Fruit fly (Drosophila melanogaster): ENCODE results near the gene CG31229.

The CG31229 gene

dm6 chr3R:18667659-18668248 is at the start of gene CG31229 (continued):
- TF ChIP-seq caup (GFP tag; optimal IDR thresholded peaks at IDR 0.05; ENCODE audit: severe bottlenecking) (no peak), CG1603 (tag; optimal IDR thresholded peaks at IDR 0.05) (peak; percentile 23), Ada2b (GFP tag; IDR thresholded peaks at IDR 0.05) (no peak), Abd-B (GFP tag; optimal IDR thresholded peaks at IDR 0.05) (no peak), CG12155 (GFP tag; optimal IDR thresholded peaks at IDR 0.05) (peak; percentile 90), CG3407 (GFP tag; optimal IDR thresholded peaks at IDR 0.05) (no peak), br (optimal IDR thresholded peaks at IDR 0.05) (no peak), zfh2 (GFP tag; optimal IDR thresholded peaks at IDR 0.05) (no peak), CG13123 (GFP tag; optimal IDR thresholded peaks at IDR 0.05) (no peak), CG16779 (GFP tag; IDR thresholded peaks at IDR 0.05) (no peak), MBD-R2 (GFP tag; IDR thresholded peaks at IDR 0.05) (peak; percentile 90), CG17186 (GFP tag; optimal IDR thresholded peaks at IDR 0.05) (no peak), HLHmδ (GFP tag; optimal IDR thresholded peaks at IDR 0.05) (no peak), CG16813 (GFP tag; IDR thresholded peaks at IDR 0.05; ENCODE audit: partially characterized antibody) (peak; percentile 43; the same call in 2 of the 3 replicates), phol (tag; optimal IDR thresholded peaks at IDR 0.05) (no peak), Doc3 (GFP tag; IDR thresholded peaks at IDR 0.05; ENCODE audit: partially characterized antibody) (0 out of 3 replicates have a peak, but pooled peaks have one; percentile 34), trh (GFP tag; optimal IDR thresholded peaks at IDR 0.05) (no peak), CG1832 (GFP tag; optimal IDR thresholded peaks at IDR 0.05) (no peak), Mrtf (GFP tag; IDR thresholded peaks at IDR 0.05) (no peak), Camta (GFP tag; optimal IDR thresholded peaks at IDR 0.05) (no peak), CTCF (GFP tag; optimal IDR thresholded peaks at IDR 0.05) (no peak), CG7357 (GFP tag; IDR thresholded peaks at IDR 0.05) (no peak), CG15011 (GFP tag; optimal IDR thresholded peaks at IDR 0.05) (no peak), CG13894 (tag; optimal IDR thresholded peaks at IDR 0.05) (no peak), CG18764 (GFP tag; optimal IDR thresholded peaks at IDR 0.05) (no peak), hkb (optimal IDR thresholded peaks at IDR 0.05) (no peak), hkb (GFP tag; IDR thresholded peaks at IDR 0.05) (0 out of 2 replicates have a peak, but pooled peaks have one; percentile 13), CG4424 (GFP tag; optimal IDR thresholded peaks at IDR 0.05) (no peak), CG12236 (GFP tag; optimal IDR thresholded peaks at IDR 0.05) (no peak), sisA (GFP tag; IDR thresholded peaks at IDR 0.05) (no peak), Chrac-16 (GFP tag; optimal IDR thresholded peaks at IDR 0.05) (no peak), CG31388 (GFP tag; optimal IDR thresholded peaks at IDR 0.05) (no peak), CG31365 (tag; optimal IDR thresholded peaks at IDR 0.05) (no peak), CG10979 (tag; optimal IDR thresholded peaks at IDR 0.05) (no peak), CG12769 (tag; optimal IDR thresholded peaks at IDR 0.05) (no peak), CG11398 (GFP tag; optimal IDR thresholded peaks at IDR 0.05) (no peak), eyg (GFP tag; optimal IDR thresholded peaks at IDR 0.05) (no peak), gce (GFP tag; IDR thresholded peaks at IDR 0.05) (no peak), cwo (GFP tag; optimal IDR thresholded peaks at IDR 0.05) (no peak), CG5245 (GFP tag; optimal IDR thresholded peaks at IDR 0.05) (no peak), CG10274 (GFP tag; optimal IDR thresholded peaks at IDR 0.05) (no peak), dysf (GFP tag; IDR thresholded peaks at IDR 0.05) (no peak), CG6254 (GFP tag; optimal IDR thresholded peaks at IDR 0.05) (no peak), CG11247 (GFP tag; IDR thresholded peaks at IDR 0.05) (no peak), jing (GFP tag; optimal IDR thresholded peaks at IDR 0.05) (no peak), Elba2 (GFP tag; optimal IDR thresholded peaks at IDR 0.05) (no peak), ci (GFP tag; IDR thresholded peaks at IDR 0.05) (no peak), exex (tag; optimal IDR thresholded peaks at IDR 0.05) (no peak), CG3726 (GFP tag; IDR thresholded peaks at IDR 0.05) (no peak), bab2 (GFP tag; optimal IDR thresholded peaks at IDR 0.05) (no peak), dm (GFP tag; optimal IDR thresholded peaks at IDR 0.05) (peak; percentile 33), Six4 (GFP tag; optimal IDR thresholded peaks at IDR 0.05) (no peak), dati (GFP tag; IDR thresholded peaks at IDR 0.05) (no peak)

Data from whole organism, embryonic.